Fruit fly (Drosophila melanogaster) whole organism, embryonic: Measurements from ENCODE around the gene borr.

ENCODE experiments used
- Atf6 ChIP-seq: fragments of 200-800 bp; sonication (Bioruptor generic); IDR thresholded peaks from 2 replicates; pipeline ENCODE4 v1.3.6; 2022; ENCODE audit warnings: missing biosample characterization, missing genetic modification characterization
- CG11085 ChIP-seq: fragments of 200-800 bp; sonication (Bioruptor generic); IDR thresholded peaks from 2 replicates; pipeline ENCODE4 v1.3.6; 2022; ENCODE audit warnings: missing biosample characterization, missing genetic modification characterization
- CG11560 ChIP-seq: fragments of 200-800 bp; sonication (Bioruptor generic); IDR thresholded peaks from 3 replicates; pipeline ENCODE4 v1.3.6; 2022; ENCODE audit warnings: missing biosample characterization, missing genetic modification characterization
- CG12155 ChIP-seq: fragments of 200-800 bp; sonication (Bioruptor generic); optimal IDR thresholded peaks from 3 replicates; lab custom pipeline; 2016; ENCODE audit warnings: missing biosample characterization, missing genetic modification characterization
- CG12219 ChIP-seq: fragments of 200-800 bp; sonication (Bioruptor generic); optimal IDR thresholded peaks from 3 replicates; lab custom pipeline; 2018; ENCODE audit warnings: missing biosample characterization, mild to moderate bottlenecking, missing genetic modification characterization
- CG12769 ChIP-seq: fragments of 200-800 bp; sonication (Bioruptor generic); optimal IDR thresholded peaks from 2 replicates; lab custom pipeline; 2019; ENCODE audit warnings: missing biosample characterization, mild to moderate bottlenecking, missing genetic modification characterization, moderate library complexity
- CG13424 ChIP-seq: fragments of 200-800 bp; sonication (Bioruptor generic); optimal IDR thresholded peaks from 2 replicates; lab custom pipeline; 2019; ENCODE audit warnings: missing biosample characterization, mild to moderate bottlenecking, missing genetic modification characterization, moderate library complexity
- CG13894 ChIP-seq: fragments of 200-800 bp; sonication (Bioruptor generic); optimal IDR thresholded peaks from 3 replicates; lab custom pipeline; 2018; ENCODE audit warnings: missing biosample characterization, mild to moderate bottlenecking, missing genetic modification characterization, moderate library complexity
- CG14667 ChIP-seq: fragments of 200-800 bp; sonication (Bioruptor generic); IDR thresholded peaks from 2 replicates; pipeline ENCODE4 v1.3.6; 2022; ENCODE audit warnings: missing biosample characterization, missing genetic modification characterization
- CG14710 ChIP-seq: fragments of 200-800 bp; sonication (Bioruptor generic); optimal IDR thresholded peaks from 3 replicates; lab custom pipeline; 2019; ENCODE audit warnings: missing biosample characterization, mild to moderate bottlenecking, missing genetic modification characterization, moderate library complexity
- CG16815 ChIP-seq: fragments of 200-800 bp; sonication (Bioruptor generic); optimal IDR thresholded peaks from 3 replicates; lab custom pipeline; 2017; ENCODE audit warnings: missing biosample characterization, mild to moderate bottlenecking, missing genetic modification characterization
- CG2712 ChIP-seq: fragments of 200-800 bp; optimal IDR thresholded peaks from 3 replicates; lab custom pipeline; 2019; ENCODE audit warnings: missing biosample characterization, mild to moderate bottlenecking, missing genetic modification characterization, moderate library complexity
- CG34376 ChIP-seq: fragments of 200-800 bp; sonication (Bioruptor generic); optimal IDR thresholded peaks from 2 replicates; lab custom pipeline; 2018; ENCODE audit warnings: missing biosample characterization, mild to moderate bottlenecking, missing genetic modification characterization
- CG3726 ChIP-seq: fragments of 200-800 bp; sonication (Bioruptor generic); IDR thresholded peaks from 3 replicates; pipeline ENCODE4, ENCODE4 v1.3.6; 2022; ENCODE audit warnings: missing biosample characterization, missing genetic modification characterization
- CG4282 ChIP-seq: fragments of 200-800 bp; sonication (Bioruptor generic); optimal IDR thresholded peaks from 2 replicates; lab custom pipeline; 2016; ENCODE audit warnings: missing biosample characterization, missing genetic modification characterization
- CG4404 ChIP-seq: fragments of 200-800 bp; sonication (Bioruptor generic); IDR thresholded peaks from 2 replicates; pipeline ENCODE4 v1.3.6; 2022; ENCODE audit warnings: missing biosample characterization, missing genetic modification characterization
- CG4617 ChIP-seq: fragments of 200-800 bp; sonication (Bioruptor generic); optimal IDR thresholded peaks from 3 replicates; lab custom pipeline; 2016; ENCODE audit warnings: missing biosample characterization, missing genetic modification characterization, borderline replicate concordance
- CG6765 ChIP-seq: fragments of 200-800 bp; sonication (Bioruptor generic); optimal IDR thresholded peaks from 3 replicates; lab custom pipeline; 2017; ENCODE audit warnings: missing biosample characterization, mild to moderate bottlenecking, missing genetic modification characterization
- CG7271 ChIP-seq: fragments of 200-800 bp; sonication (Bioruptor generic); optimal IDR thresholded peaks from 2 replicates; lab custom pipeline; 2018; ENCODE audit warnings: missing biosample characterization, mild to moderate bottlenecking, missing genetic modification characterization, moderate library complexity
- CG9797 ChIP-seq: fragments of 200-800 bp; sonication (Bioruptor generic); optimal IDR thresholded peaks from 3 replicates; lab custom pipeline; 2018; ENCODE audit warnings: missing biosample characterization, mild to moderate bottlenecking, missing genetic modification characterization
- Dbx ChIP-seq: fragments of 200-800 bp; sonication (Bioruptor generic); IDR thresholded peaks from 3 replicates; pipeline ENCODE4 v1.3.6; 2022; ENCODE audit warnings: missing biosample characterization, missing genetic modification characterization
- Dll ChIP-seq: fragments of 200-800 bp; sonication (Bioruptor generic); IDR thresholded peaks from 4 replicates; pipeline ENCODE4 v1.3.6; 2022; ENCODE audit warnings: missing biosample characterization, missing genetic modification characterization; ENCODE audit not compliant: partially characterized antibody
- Doc3 ChIP-seq: fragments of 200-800 bp; sonication (Bioruptor generic); IDR thresholded peaks from 3 replicates; pipeline ENCODE4 v1.3.6; 2022; ENCODE audit warnings: missing biosample characterization, missing genetic modification characterization; ENCODE audit not compliant: partially characterized antibody
- ERR ChIP-seq: fragments of 200-800 bp; sonication (Bioruptor generic); optimal IDR thresholded peaks from 2 replicates; lab custom pipeline; 2016; ENCODE audit warnings: missing biosample characterization, missing genetic modification characterization
- Gsc ChIP-seq: fragments of 200-800 bp; sonication (Bioruptor generic); IDR thresholded peaks from 2 replicates; pipeline ENCODE4 v1.3.6; 2022; ENCODE audit warnings: missing biosample characterization, missing genetic modification characterization
- HHEX ChIP-seq: fragments of 200-800 bp; sonication (Bioruptor generic); optimal IDR thresholded peaks from 3 replicates; lab custom pipeline; 2017; ENCODE audit warnings: missing biosample characterization, mild to moderate bottlenecking, missing genetic modification characterization, missing genetic modification reagents
- Hmx ChIP-seq: fragments of 200-800 bp; sonication (Bioruptor generic); optimal IDR thresholded peaks from 2 replicates; lab custom pipeline; 2016; ENCODE audit warnings: missing biosample characterization, missing genetic modification characterization
- Hr51 ChIP-seq, 2 experiments: fragments of 200-800 bp; sonication (Bioruptor generic); optimal IDR thresholded peaks; 2 replicates in 1 of 2; 3 replicates in 1 of 2; lab custom pipeline; 2016 to 2018; ENCODE audit warnings: missing biosample characterization in 2 of 2, missing genetic modification characterization in 2 of 2, mild to moderate bottlenecking in 1 of 2, moderate library complexity in 1 of 2
- MBD-R2 ChIP-seq: fragments of 200-800 bp; sonication (Bioruptor generic); IDR thresholded peaks from 2 replicates; pipeline ENCODE4 v1.3.6; 2022; ENCODE audit warnings: missing biosample characterization, missing genetic modification characterization
- Med ChIP-seq: fragments of 200-800 bp; sonication (Bioruptor generic); peaks from one replicate; lab custom pipeline; 2016; ENCODE audit warnings: missing biosample characterization, missing genetic modification characterization, mild to moderate bottlenecking, inconsistent platforms, moderate library complexity
- Myb ChIP-seq: fragments of 200-800 bp; sonication (Bioruptor generic); optimal IDR thresholded peaks from 2 replicates; lab custom pipeline; 2016; ENCODE audit warnings: missing biosample characterization, missing genetic modification characterization
- NC2α ChIP-seq: fragments of 200-800 bp; sonication (Bioruptor generic); optimal IDR thresholded peaks from 2 replicates; lab custom pipeline; 2016; ENCODE audit warnings: missing biosample characterization, missing genetic modification characterization
- Neu2 ChIP-seq: fragments of 200-800 bp; sonication (Bioruptor generic); optimal IDR thresholded peaks from 3 replicates; lab custom pipeline; 2016; ENCODE audit warnings: missing biosample characterization, missing genetic modification characterization, borderline replicate concordance
- Nf-YC ChIP-seq: fragments of 200-800 bp; optimal IDR thresholded peaks from 3 replicates; lab custom pipeline; 2019; ENCODE audit warnings: missing biosample characterization, mild to moderate bottlenecking, missing genetic modification characterization, moderate library complexity
- Sox102F ChIP-seq: fragments of 200-800 bp; sonication (Bioruptor generic); optimal IDR thresholded peaks from 2 replicates; lab custom pipeline; 2018; ENCODE audit warnings: missing biosample characterization, mild to moderate bottlenecking, missing genetic modification characterization, moderate library complexity
- Xrp1 ChIP-seq: fragments of 200-800 bp; sonication (Bioruptor generic); IDR thresholded peaks from 2 replicates; pipeline ENCODE4 v1.3.6; 2022; ENCODE audit warnings: missing biosample characterization, missing genetic modification characterization
- ato ChIP-seq: fragments of 200-800 bp; sonication (Bioruptor generic); IDR thresholded peaks from 2 replicates; pipeline ENCODE4 v1.3.6; 2022; ENCODE audit warnings: missing biosample characterization, missing genetic modification characterization; ENCODE audit not compliant: partially characterized antibody
- bowl ChIP-seq: fragments of 200-800 bp; sonication (Bioruptor generic); IDR thresholded peaks from 2 replicates; pipeline ENCODE4 v1.3.6; 2022; ENCODE audit warnings: missing biosample characterization, missing genetic modification characterization
- cas ChIP-seq: fragments of 200-800 bp; sonication (Bioruptor generic); IDR thresholded peaks from 2 replicates; pipeline ENCODE4 v1.3.6; 2022; ENCODE audit warnings: missing biosample characterization, missing genetic modification characterization
- chif ChIP-seq, 2 experiments: fragments of 200-800 bp; sonication (Bioruptor generic); optimal IDR thresholded peaks; 3 replicates each; lab custom pipeline; 2016; ENCODE audit warnings: missing biosample characterization in 2 of 2, missing genetic modification characterization in 2 of 2
- chinmo ChIP-seq: fragments of 200-800 bp; sonication (Bioruptor generic); IDR thresholded peaks from 4 replicates; pipeline ENCODE4 v1.3.6; 2022; ENCODE audit warnings: missing biosample characterization, missing genetic modification characterization; ENCODE audit not compliant: partially characterized antibody
- fd102C ChIP-seq: fragments of 200-800 bp; sonication (Bioruptor generic); optimal IDR thresholded peaks from 2 replicates; lab custom pipeline; 2018; ENCODE audit warnings: missing biosample characterization, mild to moderate bottlenecking, missing genetic modification characterization, moderate library complexity
- gce ChIP-seq: fragments of 200-800 bp; sonication (Bioruptor generic); IDR thresholded peaks from 3 replicates; pipeline ENCODE4 v1.3.6; 2022; ENCODE audit warnings: missing biosample characterization, missing genetic modification characterization
- grn ChIP-seq: fragments of 200-800 bp; sonication (Bioruptor generic); optimal IDR thresholded peaks from 3 replicates; lab custom pipeline; 2017; ENCODE audit warnings: missing biosample characterization, missing genetic modification characterization
- sd ChIP-seq: fragments of 200-800 bp; sonication (Bioruptor generic); optimal IDR thresholded peaks from 3 replicates; lab custom pipeline; 2018; ENCODE audit warnings: missing biosample characterization, mild to moderate bottlenecking, missing genetic modification characterization, moderate library complexity
- sens ChIP-seq: fragments of 200-800 bp; sonication (Bioruptor generic); peaks from one replicate; lab custom pipeline; 2016; ENCODE audit warnings: missing biosample characterization, missing genetic modification characterization
- sima ChIP-seq: fragments of 200-800 bp; sonication (Bioruptor generic); optimal IDR thresholded peaks from 2 replicates; lab custom pipeline; 2016; ENCODE audit warnings: missing biosample characterization, missing genetic modification characterization
- slp2 ChIP-seq: fragments of 200-800 bp; sonication (Bioruptor generic); optimal IDR thresholded peaks from 2 replicates; lab custom pipeline; 2016; ENCODE audit warnings: missing biosample characterization, missing genetic modification characterization
- tap ChIP-seq: fragments of 200-800 bp; optimal IDR thresholded peaks from 3 replicates; lab custom pipeline; 2019; ENCODE audit warnings: missing biosample characterization, mild to moderate bottlenecking, missing genetic modification characterization, moderate library complexity
- usp ChIP-seq: fragments of >200 bp; optimal IDR thresholded peaks from 2 replicates; lab custom pipeline; 2017; ENCODE audit warnings: missing biosample characterization, missing genetic modification characterization
- zf30C ChIP-seq: fragments of 200-800 bp; sonication (Bioruptor generic); optimal IDR thresholded peaks from 3 replicates; lab custom pipeline; 2018; ENCODE audit warnings: missing biosample characterization, mild to moderate bottlenecking, missing genetic modification characterization

borr gene

DNA sequence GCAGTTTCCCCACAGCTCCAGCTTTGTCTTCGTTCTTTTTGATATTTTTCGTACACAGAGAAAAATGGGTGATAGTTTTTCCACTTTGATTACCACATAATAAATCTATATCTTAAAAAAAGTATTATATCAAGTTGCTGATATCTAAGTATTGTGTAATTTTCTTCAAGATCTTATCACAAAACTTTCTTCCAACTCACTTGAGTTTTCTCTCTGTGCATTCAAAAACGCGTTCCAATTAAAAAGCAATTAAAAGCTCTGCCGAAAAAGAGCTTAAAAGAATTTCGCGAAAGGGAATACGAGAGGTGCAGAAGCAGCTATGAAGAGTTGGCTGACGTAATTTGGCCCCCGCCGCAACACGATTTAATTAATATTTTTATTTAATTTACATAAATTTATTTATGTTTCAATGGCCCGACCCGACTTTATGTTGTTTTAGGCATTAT is 17.3 kb downstream of the borr start (continued):
- no peak for TF ChIP-seq CG12155
- TF ChIP-seq CG7271 (tag; lab: Kevin White, UChicago), result no peak
- TF ChIP-seq Gsc (GFP tag; lab: Robert Waterston, UW), result no peak
- TF ChIP-seq Xrp1 (GFP tag; lab: Robert Waterston, UW), result peak; percentile 54
- TF ChIP-seq tap (tag; lab: Kevin White, UChicago), result no peak
- peak; percentile 16 for TF ChIP-seq CG12769 (tag; lab: Kevin White, UChicago)
- no peak for TF ChIP-seq Hmx (GFP tag; lab: Kevin White, UChicago)
- no peak for TF ChIP-seq CG14667 (GFP tag; lab: Robert Waterston, UW)
- TF ChIP-seq chif (GFP tag; optimal IDR thresholded peaks at IDR 0.05; lab: Kevin White, UChicago), result no peak
- no peak for TF ChIP-seq CG4617
- no peak for TF ChIP-seq Doc3 (GFP tag; lab: Robert Waterston, UW)
- peak; percentile 66 for TF ChIP-seq sd (tag; lab: Kevin White, UChicago)
- no peak for TF ChIP-seq CG14710 (tag; lab: Kevin White, UChicago)
- TF ChIP-seq Myb (GFP tag; lab: Kevin White, UChicago), result no peak
- no peak for TF ChIP-seq fd102C (GFP tag; lab: Kevin White, UChicago)
- TF ChIP-seq chinmo (GFP tag; lab: Robert Waterston, UW), result peak; percentile 68; the same call in 1 of the 4 replicates
- no peak for TF ChIP-seq zf30C
- TF ChIP-seq ERR (GFP tag; lab: Kevin White, UChicago), result no peak
- TF ChIP-seq Atf6 (GFP tag; lab: Robert Waterston, UW), result peak; percentile 77; the same call in 1 of the 2 replicates
- TF ChIP-seq CG12219 (GFP tag; lab: Kevin White, UChicago), result peak; percentile 41
- no peak for TF ChIP-seq CG3726 (GFP tag; lab: Robert Waterston, UW)
- no peak for TF ChIP-seq CG11560 (tag; lab: Robert Waterston, UW)
- TF ChIP-seq ato (GFP tag; lab: Robert Waterston, UW), result no peak
- peak; percentile 42; the same call in 1 of the 2 replicates for TF ChIP-seq CG11085 (GFP tag; lab: Robert Waterston, UW)
- peak; percentile 66 for TF ChIP-seq Sox102F
- TF ChIP-seq Dll (GFP tag; lab: Robert Waterston, UW), result no peak
- TF ChIP-seq Med, result peak; percentile 79
- no peak for TF ChIP-seq bowl (GFP tag; lab: Robert Waterston, UW)
- TF ChIP-seq CG9797 (GFP tag; lab: Kevin White, UChicago), result no peak
- TF ChIP-seq MBD-R2 (GFP tag; lab: Robert Waterston, UW), result peak; percentile 17; the same call in 1 of the 2 replicates
- 0 out of 3 replicates have a peak, but pooled peaks have one; percentile 6 for TF ChIP-seq gce (GFP tag; lab: Robert Waterston, UW)
- peak; percentile 19 for TF ChIP-seq Nf-YC
- TF ChIP-seq NC2α (GFP tag; lab: Kevin White, UChicago), result no peak
- no peak for TF ChIP-seq grn
- TF ChIP-seq CG4282, result no peak
- peak; percentile 56; the same call in 1 of the 3 replicates for TF ChIP-seq Dbx (GFP tag; lab: Robert Waterston, UW)
- TF ChIP-seq cas (GFP tag; lab: Robert Waterston, UW), result no peak; the same call in 1 of the 2 replicates
- no peak for TF ChIP-seq sens
- peak; percentile 38 for TF ChIP-seq CG2712 (tag; lab: Kevin White, UChicago)
- no peak for TF ChIP-seq usp
- no peak for TF ChIP-seq CG6765 (GFP tag; lab: Kevin White, UChicago)
- TF ChIP-seq slp2 (GFP tag; lab: Kevin White, UChicago), result no peak
- no peak for TF ChIP-seq CG34376 (GFP tag; lab: Kevin White, UChicago)
- peak; percentile 61 for TF ChIP-seq CG13424 (tag; lab: Kevin White, UChicago)
- TF ChIP-seq Neu2 (GFP tag; lab: Kevin White, UChicago), result no peak
- peak in 1 of 2 experiments; percentile 77 for TF ChIP-seq Hr51 (GFP tag; optimal IDR thresholded peaks at IDR 0.05; lab: Kevin White, UChicago)
- peak; percentile 34 for TF ChIP-seq CG13894 (tag; lab: Kevin White, UChicago)
- no peak for TF ChIP-seq CG16815 (GFP tag; lab: Kevin White, UChicago)
- TF ChIP-seq sima, result no peak
- peak; percentile 28 for TF ChIP-seq HHEX (GFP tag; lab: Kevin White, UChicago)
- TF ChIP-seq CG4404 (GFP tag; lab: Robert Waterston, UW), result no peak
